Fruit fly (Drosophila melanogaster) whole organism, embryonic: Measurements from ENCODE around the gene CG42789.

Source experiments
- Abd-B ChIP-seq: fragments of 200-800 bp; sonication (Bioruptor generic); optimal IDR thresholded peaks from 2 replicates; lab custom pipeline; 2018; ENCODE audit warnings: missing biosample characterization, mild to moderate bottlenecking, missing genetic modification characterization, moderate library complexity
- Aef1 ChIP-seq: fragments of 200-800 bp; sonication (Bioruptor generic); IDR thresholded peaks from 3 replicates; pipeline ENCODE4 v1.3.6; 2022; ENCODE audit warnings: missing biosample characterization, missing genetic modification characterization
- Atf3 ChIP-seq: fragments of 200-800 bp; sonication (Bioruptor generic); optimal IDR thresholded peaks from 3 replicates; lab custom pipeline; 2016; ENCODE audit warnings: missing biosample characterization, missing genetic modification characterization
- CG10209 ChIP-seq: fragments of 200-800 bp; sonication (Bioruptor generic); optimal IDR thresholded peaks from 3 replicates; lab custom pipeline; 2017; ENCODE audit warnings: missing biosample characterization, mild to moderate bottlenecking, missing genetic modification characterization, missing genetic modification reagents
- CG10462 ChIP-seq: fragments of 200-800 bp; sonication (Bioruptor generic); optimal IDR thresholded peaks from 2 replicates; lab custom pipeline; 2016; ENCODE audit warnings: missing biosample characterization, missing genetic modification characterization
- CG11398 ChIP-seq: fragments of 200-800 bp; sonication (Bioruptor generic); optimal IDR thresholded peaks from 2 replicates; lab custom pipeline; 2016; ENCODE audit warnings: missing biosample characterization, missing genetic modification characterization
- CG11504 ChIP-seq: fragments of 200-800 bp; sonication (Bioruptor generic); optimal IDR thresholded peaks from 3 replicates; lab custom pipeline; 2019; ENCODE audit warnings: missing biosample characterization, mild to moderate bottlenecking, missing genetic modification characterization, moderate library complexity
- CG15073 ChIP-seq: fragments of 200-800 bp; sonication (Bioruptor generic); optimal IDR thresholded peaks from 2 replicates; lab custom pipeline; 2016; ENCODE audit warnings: missing biosample characterization, missing genetic modification characterization
- CG17359 ChIP-seq: fragments of 200-800 bp; sonication (Bioruptor generic); optimal IDR thresholded peaks from 3 replicates; lab custom pipeline; 2018; ENCODE audit warnings: missing biosample characterization, mild to moderate bottlenecking, missing genetic modification characterization, moderate library complexity
- CG2129 ChIP-seq: fragments of 200-800 bp; sonication (Bioruptor generic); IDR thresholded peaks from 2 replicates; pipeline ENCODE4 v1.3.6; 2022; ENCODE audit warnings: missing biosample characterization, missing genetic modification characterization; ENCODE audit not compliant: partially characterized antibody
- CG2202 ChIP-seq: fragments of 200-800 bp; sonication (Bioruptor generic); optimal IDR thresholded peaks from 2 replicates; lab custom pipeline; 2018; ENCODE audit warnings: missing biosample characterization, mild to moderate bottlenecking, missing genetic modification characterization
- CG34224 ChIP-seq: fragments of 200-800 bp; sonication (Bioruptor generic); IDR thresholded peaks from 3 replicates; pipeline ENCODE4 v1.3.6; 2022; ENCODE audit warnings: missing biosample characterization, missing genetic modification characterization; ENCODE audit not compliant: partially characterized antibody
- CG4424 ChIP-seq: fragments of 200-800 bp; sonication (Bioruptor generic); optimal IDR thresholded peaks from 3 replicates; lab custom pipeline; 2016; ENCODE audit warnings: missing biosample characterization, missing genetic modification characterization
- CG9817 ChIP-seq: fragments of 200-800 bp; sonication (Bioruptor generic); optimal IDR thresholded peaks from 2 replicates; lab custom pipeline; 2018; ENCODE audit warnings: missing biosample characterization, mild to moderate bottlenecking, missing genetic modification characterization, moderate library complexity
- CoRest ChIP-seq: fragments of 200-800 bp; sonication (Bioruptor generic); optimal IDR thresholded peaks from 3 replicates; lab custom pipeline; 2018; ENCODE audit warnings: missing biosample characterization, mild to moderate bottlenecking, missing genetic modification characterization, moderate library complexity
- Drgx ChIP-seq: fragments of 200-800 bp; sonication (Bioruptor generic); IDR thresholded peaks from 2 replicates; pipeline ENCODE4 v1.3.6; 2022; ENCODE audit warnings: missing biosample characterization, missing genetic modification characterization
- E2f1 ChIP-seq: fragments of 200-800 bp; sonication (Bioruptor generic); IDR thresholded peaks from 2 replicates; pipeline ENCODE4 v1.3.6; 2022; ENCODE audit warnings: missing biosample characterization, missing genetic modification characterization
- HHEX ChIP-seq: fragments of 200-800 bp; sonication (Bioruptor generic); optimal IDR thresholded peaks from 3 replicates; lab custom pipeline; 2017; ENCODE audit warnings: missing biosample characterization, mild to moderate bottlenecking, missing genetic modification characterization, missing genetic modification reagents
- Hr51 ChIP-seq, 2 experiments: fragments of 200-800 bp; sonication (Bioruptor generic); optimal IDR thresholded peaks; 2 replicates in 1 of 2; 3 replicates in 1 of 2; lab custom pipeline; 2016 to 2018; ENCODE audit warnings: missing biosample characterization in 2 of 2, missing genetic modification characterization in 2 of 2, mild to moderate bottlenecking in 1 of 2, moderate library complexity in 1 of 2
- Hr78 ChIP-seq, 2 experiments: fragments of 200-800 bp in 1 of 2; fragments of >200 bp in 1 of 2; sonication (Bioruptor generic) in 1 of 2; optimal IDR thresholded peaks; 2 replicates each; lab custom pipeline; 2017 to 2019; ENCODE audit warnings: missing biosample characterization in 2 of 2, missing genetic modification characterization in 2 of 2, mild to moderate bottlenecking in 1 of 2, moderate library complexity in 1 of 2
- Hsf ChIP-seq: fragments of 200-800 bp; sonication (Bioruptor generic); optimal IDR thresholded peaks from 3 replicates; lab custom pipeline; 2016; ENCODE audit warnings: missing biosample characterization, missing genetic modification characterization
- Jarid2 ChIP-seq: fragments of 200-800 bp; sonication (Bioruptor generic); optimal IDR thresholded peaks from 3 replicates; lab custom pipeline; 2017; ENCODE audit warnings: mild to moderate bottlenecking, missing biosample characterization, missing genetic modification reagents, missing genetic modification characterization
- Med ChIP-seq: fragments of 200-800 bp; sonication (Bioruptor generic); peaks from one replicate; lab custom pipeline; 2016; ENCODE audit warnings: missing biosample characterization, missing genetic modification characterization, mild to moderate bottlenecking, inconsistent platforms, moderate library complexity
- Poxn ChIP-seq: fragments of 200-800 bp; sonication (Bioruptor generic); IDR thresholded peaks from 2 replicates; pipeline ENCODE4 v1.3.6; 2022; ENCODE audit warnings: missing biosample characterization, missing genetic modification characterization
- Scr ChIP-seq: fragments of 200-800 bp; sonication (Bioruptor generic); IDR thresholded peaks from 2 replicates; pipeline ENCODE4 v1.3.6; 2022; ENCODE audit warnings: missing biosample characterization, missing genetic modification characterization; ENCODE audit not compliant: partially characterized antibody
- Spps ChIP-seq: fragments of 200-800 bp; sonication (Bioruptor generic); optimal IDR thresholded peaks from 2 replicates; lab custom pipeline; 2018; ENCODE audit warnings: missing biosample characterization, mild to moderate bottlenecking, missing genetic modification characterization
- Taf1 ChIP-seq: fragments of 200-800 bp; sonication (Bioruptor generic); IDR thresholded peaks from 2 replicates; pipeline ENCODE4 v1.3.6; 2022; ENCODE audit warnings: missing biosample characterization, missing genetic modification characterization
- bbx ChIP-seq: fragments of 200-800 bp; sonication (Bioruptor generic); IDR thresholded peaks from 2 replicates; pipeline ENCODE4 v1.3.6; 2022; ENCODE audit warnings: missing biosample characterization, missing genetic modification characterization; ENCODE audit not compliant: partially characterized antibody
- bsh ChIP-seq, 2 experiments: fragments of 200-800 bp; sonication (Bioruptor generic); optimal IDR thresholded peaks; 2 replicates each; lab custom pipeline; 2017 to 2018; ENCODE audit warnings: mild to moderate bottlenecking in 2 of 2, missing biosample characterization in 2 of 2, missing genetic modification characterization in 2 of 2, moderate library complexity in 1 of 2
- cas ChIP-seq: fragments of 200-800 bp; sonication (Bioruptor generic); IDR thresholded peaks from 2 replicates; pipeline ENCODE4 v1.3.6; 2022; ENCODE audit warnings: missing biosample characterization, missing genetic modification characterization
- dmrt99B ChIP-seq: fragments of 200-800 bp; sonication (Bioruptor generic); optimal IDR thresholded peaks from 2 replicates; lab custom pipeline; 2018; ENCODE audit warnings: missing biosample characterization, mild to moderate bottlenecking, missing genetic modification characterization, moderate library complexity
- eve ChIP-seq, 2 experiments: fragments of >200 bp; optimal IDR thresholded peaks; 2 replicates each; lab custom pipeline; 2017; ENCODE audit warnings: missing biosample characterization in 2 of 2, missing genetic modification characterization in 2 of 2
- gem ChIP-seq: fragments of 200-800 bp; sonication (Bioruptor generic); optimal IDR thresholded peaks from 2 replicates; lab custom pipeline; 2019; ENCODE audit warnings: missing biosample characterization, mild to moderate bottlenecking, missing genetic modification characterization, moderate library complexity
- grau ChIP-seq: fragments of 200-800 bp; optimal IDR thresholded peaks from 3 replicates; lab custom pipeline; 2019; ENCODE audit warnings: missing biosample characterization, mild to moderate bottlenecking, missing genetic modification characterization, moderate library complexity
- her ChIP-seq: fragments of 200-800 bp; sonication (Bioruptor generic); optimal IDR thresholded peaks from 2 replicates; lab custom pipeline; 2016; ENCODE audit warnings: missing biosample characterization, missing genetic modification characterization
- jigr1 ChIP-seq: fragments of 200-800 bp; sonication (Bioruptor generic); IDR thresholded peaks from 3 replicates; pipeline ENCODE4 v1.3.6; 2022; ENCODE audit warnings: missing biosample characterization, missing genetic modification characterization
- lilli ChIP-seq: fragments of 200-800 bp; sonication (Bioruptor generic); optimal IDR thresholded peaks from 3 replicates; lab custom pipeline; 2016; ENCODE audit warnings: missing biosample characterization, missing genetic modification characterization
- pan ChIP-seq, 4 experiments: fragments of >200 bp in 3 of 4; fragments of 200-800 bp in 1 of 4; sonication (Bioruptor generic) in 1 of 4; optimal IDR thresholded peaks in 3 of 4; IDR thresholded peaks in 1 of 4; 2 replicates each; pipeline versions ENCODE4 v1.3.6 to Lab custom; 2017 to 2022; ENCODE audit warnings: missing biosample characterization in 2 of 4, missing genetic modification characterization in 2 of 4, mixed read lengths in 1 of 4
- peb ChIP-seq: fragments of 200-800 bp; sonication (Bioruptor generic); IDR thresholded peaks from 2 replicates; pipeline ENCODE4 v1.3.6; 2022; ENCODE audit warnings: missing biosample characterization, missing genetic modification characterization
- prd ChIP-seq, 3 experiments: fragments of >200 bp in 2 of 3; fragments of 200-800 bp in 1 of 3; sonication (Bioruptor generic) in 1 of 3; optimal IDR thresholded peaks in 2 of 3; IDR thresholded peaks in 1 of 3; 2 replicates in 2 of 3; 3 replicates in 1 of 3; pipeline versions ENCODE4 v1.3.6 to Lab custom; 2017 to 2022; ENCODE audit warnings: missing biosample characterization in 1 of 3, missing genetic modification characterization in 1 of 3
- pum ChIP-seq: fragments of 200-800 bp; sonication (Bioruptor generic); optimal IDR thresholded peaks from 2 replicates; lab custom pipeline; 2016; ENCODE audit warnings: missing biosample characterization, missing genetic modification characterization
- ssp ChIP-seq: fragments of 200-800 bp; sonication (Bioruptor generic); IDR thresholded peaks from 2 replicates; pipeline ENCODE4 v1.3.6; 2022; ENCODE audit warnings: missing biosample characterization, missing genetic modification characterization
- tin ChIP-seq: fragments of 200-800 bp; sonication (Bioruptor generic); optimal IDR thresholded peaks from 3 replicates; lab custom pipeline; 2016; ENCODE audit warnings: missing biosample characterization, missing genetic modification characterization
- ttk ChIP-seq: fragments of 200-800 bp; sonication (Bioruptor generic); IDR thresholded peaks from 2 replicates; pipeline ENCODE4 v2.1.2; 2022; ENCODE audit warnings: missing biosample characterization, missing genetic modification characterization
- tup ChIP-seq: fragments of 200-800 bp; sonication (Bioruptor generic); optimal IDR thresholded peaks from 2 replicates; lab custom pipeline; 2016; ENCODE audit warnings: missing biosample characterization, mild to moderate bottlenecking, missing genetic modification characterization, moderate library complexity
- wdn ChIP-seq: fragments of 200-800 bp; sonication (Bioruptor generic); IDR thresholded peaks from 2 replicates; pipeline ENCODE4 v1.3.6; 2022; ENCODE audit warnings: missing biosample characterization, missing genetic modification characterization
- wor ChIP-seq: fragments of 200-800 bp; sonication (Bioruptor generic); IDR thresholded peaks from 2 replicates; pipeline ENCODE4 v1.3.6; 2022; ENCODE audit warnings: missing biosample characterization, missing genetic modification characterization

The CG42789 gene

DNA sequence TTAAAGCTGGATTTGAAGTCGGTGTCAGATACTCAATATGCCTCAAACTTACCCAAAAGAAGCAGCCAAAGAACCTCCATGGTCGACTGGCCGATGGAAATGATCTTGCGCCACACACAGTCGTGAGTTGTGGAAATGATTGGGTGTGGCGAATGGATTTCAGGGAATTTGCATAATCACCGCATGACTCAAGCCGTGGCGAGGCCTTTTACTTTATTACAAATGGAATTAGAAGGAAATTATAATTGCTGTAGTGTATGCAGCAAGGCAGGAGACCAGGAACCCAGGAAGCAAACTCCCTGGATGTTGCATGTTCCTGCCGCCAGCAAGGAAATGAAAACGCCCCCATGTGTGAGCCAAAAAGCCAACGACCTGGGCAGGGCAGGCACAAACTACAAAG is at the start of gene CG42789:
Gene CG42789 (minus strand): TSS at position 101 of the 400 bp plus-strand sequence.
- no peak for TF ChIP-seq cas (GFP tag; lab: Robert Waterston, UW)
- no peak for TF ChIP-seq CG9817 (tag; lab: Kevin White, UChicago)
- no peak for TF ChIP-seq CG15073 (GFP tag; lab: Kevin White, UChicago)
- no peak for TF ChIP-seq CoRest (tag; lab: Kevin White, UChicago)
- TF ChIP-seq tin (GFP tag; lab: Kevin White, UChicago), result no peak
- no peak for TF ChIP-seq Atf3 (GFP tag; lab: Kevin White, UChicago)
- no peak for TF ChIP-seq Med (GFP tag; lab: Kevin White, UChicago)
- no peak for TF ChIP-seq bsh (GFP tag; optimal IDR thresholded peaks at IDR 0.05; lab: Kevin White, UChicago)
- no peak for TF ChIP-seq wor
- TF ChIP-seq bbx (GFP tag; lab: Robert Waterston, UW), result no peak
- TF ChIP-seq E2f1 (GFP tag; lab: Robert Waterston, UW), result no peak
- TF ChIP-seq ssp (GFP tag; lab: Robert Waterston, UW), result no peak
- TF ChIP-seq her (GFP tag; lab: Kevin White, UChicago), result no peak
- TF ChIP-seq Hr78 (GFP tag; optimal IDR thresholded peaks at IDR 0.05; lab: Kevin White, UChicago), result no peak
- TF ChIP-seq CG34224 (GFP tag; lab: Robert Waterston, UW), result no peak
- TF ChIP-seq wdn, result no peak
- TF ChIP-seq pum (GFP tag; lab: Kevin White, UChicago), result no peak

DNA sequence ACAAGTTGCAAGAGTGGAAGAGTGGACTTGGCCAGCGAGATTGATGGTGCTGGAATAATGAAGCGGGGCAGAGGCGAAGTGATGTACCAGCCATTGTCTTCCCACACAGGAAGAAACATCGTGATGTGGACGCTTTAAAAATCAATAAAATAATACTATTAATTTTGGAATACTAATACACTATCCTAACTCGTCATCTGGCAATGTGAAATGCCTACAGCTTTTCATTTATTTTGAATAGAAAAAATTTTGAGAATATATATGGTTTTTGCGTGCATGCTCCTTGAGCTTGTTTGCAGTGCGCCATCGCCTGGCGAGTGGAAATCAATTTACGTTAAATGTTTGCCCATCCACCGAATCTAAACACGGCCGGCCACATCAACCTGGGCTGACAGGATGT is 47.9 kb upstream of the CG42789 start:
- no peak for TF ChIP-seq Poxn (GFP tag; lab: Robert Waterston, UW)
- TF ChIP-seq Drgx, result peak; percentile 15; the same call in 1 of the 2 replicates
- no peak for TF ChIP-seq tup (GFP tag; lab: Kevin White, UChicago)
- TF ChIP-seq Taf1, result no peak
- no peak for TF ChIP-seq CG11504
- no peak for TF ChIP-seq CG11398 (GFP tag; lab: Kevin White, UChicago)
- no peak for TF ChIP-seq Scr
- TF ChIP-seq CG17359 (tag; lab: Kevin White, UChicago), result no peak
- TF ChIP-seq bsh (GFP tag; optimal IDR thresholded peaks at IDR 0.05; lab: Kevin White, UChicago), result peak in 1 of 2 experiments; percentile 37
- no peak for TF ChIP-seq CG2202 (tag; lab: Kevin White, UChicago)
- TF ChIP-seq jigr1 (GFP tag; lab: Robert Waterston, UW), result no peak

DNA sequence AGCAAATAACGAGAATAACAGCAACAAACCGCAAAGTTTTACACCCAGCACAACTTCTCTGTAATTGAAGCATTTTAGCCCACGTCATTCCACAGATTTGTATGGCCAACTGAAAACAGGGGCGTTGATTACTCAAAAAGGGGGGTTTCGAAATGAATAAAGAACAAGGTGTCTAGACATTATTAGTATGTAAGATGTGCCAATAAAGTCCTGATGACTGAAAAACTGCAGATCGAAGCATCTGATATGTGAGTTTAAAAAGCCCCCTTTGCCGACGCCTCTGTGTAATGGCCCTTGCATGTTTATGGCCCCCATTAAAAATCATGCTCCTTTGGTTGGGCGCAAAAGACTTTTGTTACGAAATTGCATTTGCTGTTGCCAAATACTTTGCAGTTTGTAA is 37.1 kb upstream of the CG42789 start:
- TF ChIP-seq pan (optimal IDR thresholded peaks at IDR 0.05; lab: Kevin White, UChicago), result no peak
- no peak for TF ChIP-seq pan (GFP tag; optimal IDR thresholded peaks at IDR 0.05 in 1 of 2, IDR thresholded peaks at IDR 0.05 in 1 of 2)
- peak; percentile 49; the same call in 1 of the 2 replicates for TF ChIP-seq ttk (GFP tag; lab: Robert Waterston, UW)
- peak; percentile 51 for TF ChIP-seq Abd-B (GFP tag; lab: Kevin White, UChicago)
- TF ChIP-seq CG4424, result peak; percentile 17
- peak; percentile 16 for TF ChIP-seq HHEX
- no peak for TF ChIP-seq prd (optimal IDR thresholded peaks at IDR 0.05; lab: Kevin White, UChicago)
- TF ChIP-seq prd (GFP tag; IDR thresholded peaks at IDR 0.05; lab: Robert Waterston, UW), result peak; percentile 42; the same call in 1 of the 3 replicates
- peak; percentile 47 for TF ChIP-seq dmrt99B (tag; lab: Kevin White, UChicago)
- no peak for TF ChIP-seq Spps
- peak; percentile 0 for TF ChIP-seq Hsf (GFP tag; lab: Kevin White, UChicago)
- 0 out of 2 replicates have a peak, but pooled peaks have one; percentile 19 for TF ChIP-seq peb
- TF ChIP-seq bsh (GFP tag; optimal IDR thresholded peaks at IDR 0.05; lab: Kevin White, UChicago), result peak; percentile 18 to 56
- peak in 1 of 2 experiments; percentile 73 for TF ChIP-seq eve (GFP tag; optimal IDR thresholded peaks at IDR 0.05; lab: Kevin White, UChicago)
- no peak for TF ChIP-seq CG10462 (GFP tag; lab: Kevin White, UChicago)
- TF ChIP-seq Aef1 (GFP tag; lab: Robert Waterston, UW), result peak; percentile 27; the same call in 1 of the 3 replicates
- no peak for TF ChIP-seq CG2129 (GFP tag; lab: Robert Waterston, UW)
- TF ChIP-seq lilli (GFP tag; lab: Kevin White, UChicago), result peak; percentile 30
- TF ChIP-seq Jarid2 (GFP tag; lab: Kevin White, UChicago), result no peak
- TF ChIP-seq CG10209 (GFP tag; lab: Kevin White, UChicago), result peak; percentile 17
- TF ChIP-seq gem, result peak; percentile 64
- TF ChIP-seq Hr51 (GFP tag; optimal IDR thresholded peaks at IDR 0.05; lab: Kevin White, UChicago), result peak in 1 of 2 experiments; percentile 45
- peak; percentile 34 for TF ChIP-seq grau (tag; lab: Kevin White, UChicago)
